Worm (Caenorhabditis elegans): ENCODE measurements around the gene gst-34.

Gene gst-34

ce11 chrII:15213732-15214131 lies 30.7 kb upstream of the gst-34 start (continued):
- no peak for TF ChIP-seq alr-1 (tag; optimal IDR thresholded peaks at IDR 0.05; ENCODE audit: borderline replicate concordance)
- TF ChIP-seq nhr-77 (tag; optimal IDR thresholded peaks at IDR 0.05): no peak
- TF ChIP-seq Y116A8C.19 (tag; optimal IDR thresholded peaks at IDR 0.05; ENCODE audit: borderline replicate concordance): no peak
- no peak for TF ChIP-seq efl-1 (optimal IDR thresholded peaks at IDR 0.05)
- TF ChIP-seq efl-1 (GFP tag; optimal IDR thresholded peaks at IDR 0.05 in 1 of 2): no peak
- no peak for TF ChIP-seq mdl-1 (tag; optimal IDR thresholded peaks at IDR 0.05)
- peak; percentile 44 for TF ChIP-seq blmp-1 (tag; optimal IDR thresholded peaks at IDR 0.05)
- no peak for TF ChIP-seq fkh-10 (GFP tag; optimal IDR thresholded peaks at IDR 0.05)
- peak; percentile 28 for TF ChIP-seq nhr-71 (tag; optimal IDR thresholded peaks at IDR 0.05)
- no peak for TF ChIP-seq pag-3 (tag; optimal IDR thresholded peaks at IDR 0.05; ENCODE audit: borderline replicate concordance, insufficient read depth)
- TF ChIP-seq nhr-20 (tag; optimal IDR thresholded peaks at IDR 0.05): peak; percentile 3
- peak; percentile 90 for TF ChIP-seq nhr-85 (tag)
- peak; percentile 2 for TF ChIP-seq nhr-90 (tag; optimal IDR thresholded peaks at IDR 0.05; ENCODE audit: poor library complexity)

- TF ChIP-seq nhr-85 (tag) (peak; percentile 95), C34B4.2 (tag; optimal IDR thresholded peaks at IDR 0.05) (no peak), nhr-71 (tag; optimal IDR thresholded peaks at IDR 0.05) (peak; percentile 83), nhr-77 (tag; optimal IDR thresholded peaks at IDR 0.05) (peak; percentile 62), unc-130 (tag; optimal IDR thresholded peaks at IDR 0.05) (peak; percentile 60), mdl-1 (tag; optimal IDR thresholded peaks at IDR 0.05) (peak in 1 of 2 experiments; percentile 20), nhr-20 (tag; optimal IDR thresholded peaks at IDR 0.05) (peak; percentile 87), xbp-1 (tag; optimal IDR thresholded peaks at IDR 0.05) (peak; percentile 35), lin-35 (GFP tag; optimal IDR thresholded peaks at IDR 0.05) (peak in 1 of 2 experiments; percentile 75), fkh-8 (tag; optimal IDR thresholded peaks at IDR 0.05) (no peak), ztf-4 (tag; optimal IDR thresholded peaks at IDR 0.05) (peak; percentile 20), dpl-1 (GFP tag; optimal IDR thresholded peaks at IDR 0.05) (peak; percentile 7 to 28 (median 8)), nhr-47 (tag; optimal IDR thresholded peaks at IDR 0.05) (peak; percentile 41), tbx-2 (tag; optimal IDR thresholded peaks at IDR 0.05) (peak; percentile 65), hlh-4 (tag; optimal IDR thresholded peaks at IDR 0.05) (no peak), lin-15B (tag; optimal IDR thresholded peaks at IDR 0.05) (no peak), blmp-1 (tag; optimal IDR thresholded peaks at IDR 0.05) (peak; percentile 87), unc-62 (GFP tag; optimal IDR thresholded peaks at IDR 0.05) (no peak), efl-1 (optimal IDR thresholded peaks at IDR 0.05) (peak in 1 of 2 experiments; percentile 29), efl-1 (GFP tag; optimal IDR thresholded peaks at IDR 0.05 in 1 of 2) (peak in 1 of 2 experiments; percentile 90), grh-1 (GFP tag; IDR thresholded peaks at IDR 0.05) (peak; percentile 79), unc-98 (GFP tag; IDR thresholded peaks at IDR 0.05) (no peak), lin-13 (GFP tag; optimal IDR thresholded peaks at IDR 0.05) (peak; percentile 39), nhr-19 (GFP tag; conservative IDR thresholded peaks at IDR 0.05) (peak; percentile 40), nhr-237 (tag; optimal IDR thresholded peaks at IDR 0.05) (no peak), lin-14 (GFP tag; optimal IDR thresholded peaks at IDR 0.05) (peak; percentile 80), hlh-17 (GFP tag; optimal IDR thresholded peaks at IDR 0.05; ENCODE audit: borderline replicate concordance) (no peak), alr-1 (tag; optimal IDR thresholded peaks at IDR 0.05; ENCODE audit: borderline replicate concordance) (no peak), mep-1 (tag; optimal IDR thresholded peaks at IDR 0.05) (peak; percentile 66), C16A3.4 (tag; optimal IDR thresholded peaks at IDR 0.05) (peak; percentile 29), fos-1 (tag; optimal IDR thresholded peaks at IDR 0.05) (no peak), nhr-12 (tag; optimal IDR thresholded peaks at IDR 0.05) (no peak), ces-1 (GFP tag; optimal IDR thresholded peaks at IDR 0.05) (no peak), snu-23 (GFP tag; optimal IDR thresholded peaks at IDR 0.05) (peak; percentile 82), nhr-90 (tag; optimal IDR thresholded peaks at IDR 0.05; ENCODE audit: poor library complexity) (peak; percentile 44), efl-3 (GFP tag; optimal IDR thresholded peaks at IDR 0.05) (no peak), lir-3 (tag; optimal IDR thresholded peaks at IDR 0.05; ENCODE audit: poor library complexity) (peak; percentile 69), ceh-82 (tag; optimal IDR thresholded peaks at IDR 0.05) (peak in 2 of 3 experiments; percentile 11 to 23), ceh-63 (GFP tag; optimal IDR thresholded peaks at IDR 0.05) (no peak), rnt-1 (tag; optimal IDR thresholded peaks at IDR 0.05) (peak; percentile 1), lsy-2 (tag; optimal IDR thresholded peaks at IDR 0.05) (peak in 1 of 2 experiments; percentile 70), skn-1 (tag; optimal IDR thresholded peaks at IDR 0.05) (peak; percentile 49), jun-1 (tag; optimal IDR thresholded peaks at IDR 0.05) (no peak), elt-3 (tag; optimal IDR thresholded peaks at IDR 0.05) (peak in 2 of 6 experiments; percentile 71 to 82)
These were observed 29.3 kb upstream of the gst-34 start for ce11 chrII:15212260-15212914.

Measured in whole organism, L1 larva.